Fruit fly (Drosophila melanogaster) whole organism, embryonic: ENCODE data around the gene RpS7.

ENCODE experiments used
- Bteb2 ChIP-seq: fragments of 200-800 bp; sonication (Bioruptor generic); optimal IDR thresholded peaks from 2 replicates; lab custom pipeline; 2016; ENCODE audit warnings: missing biosample characterization, missing genetic modification characterization
- CG11085 ChIP-seq: fragments of 200-800 bp; sonication (Bioruptor generic); IDR thresholded peaks from 2 replicates; pipeline ENCODE4 v1.3.6; 2022; ENCODE audit warnings: missing biosample characterization, missing genetic modification characterization
- CG14050 ChIP-seq: fragments of 200-800 bp; sonication (Bioruptor generic); IDR thresholded peaks from 3 replicates; pipeline ENCODE4 v1.3.6; 2022; ENCODE audit warnings: missing biosample characterization, missing genetic modification characterization
- CG15479 ChIP-seq: fragments of 200-800 bp; sonication (Bioruptor generic); optimal IDR thresholded peaks from 3 replicates; lab custom pipeline; 2019; ENCODE audit warnings: missing biosample characterization, mild to moderate bottlenecking, missing genetic modification characterization, moderate library complexity
- CG1603 ChIP-seq: fragments of 200-800 bp; sonication (Bioruptor generic); optimal IDR thresholded peaks from 2 replicates; lab custom pipeline; 2019; ENCODE audit warnings: missing biosample characterization, mild to moderate bottlenecking, missing genetic modification characterization, moderate library complexity
- CG17186 ChIP-seq: fragments of 200-800 bp; sonication (Bioruptor generic); optimal IDR thresholded peaks from 3 replicates; lab custom pipeline; 2017; ENCODE audit warnings: missing biosample characterization, missing genetic modification reagents, missing genetic modification characterization
- CG4404 ChIP-seq: fragments of 200-800 bp; sonication (Bioruptor generic); IDR thresholded peaks from 2 replicates; pipeline ENCODE4 v1.3.6; 2022; ENCODE audit warnings: missing biosample characterization, missing genetic modification characterization
- CG7928 ChIP-seq: fragments of 200-800 bp; sonication (Bioruptor generic); optimal IDR thresholded peaks from 2 replicates; lab custom pipeline; 2017; ENCODE audit warnings: missing biosample characterization, mild to moderate bottlenecking, missing genetic modification characterization
- Dip3 ChIP-seq: fragments of 200-800 bp; sonication (Bioruptor generic); optimal IDR thresholded peaks from 3 replicates; lab custom pipeline; 2016; ENCODE audit warnings: missing biosample characterization, missing genetic modification characterization
- Hr3 ChIP-seq: fragments of 200-800 bp; sonication (Bioruptor generic); optimal IDR thresholded peaks from 3 replicates; lab custom pipeline; 2016; ENCODE audit warnings: missing biosample characterization, missing genetic modification characterization
- Sox100B ChIP-seq: fragments of 200-800 bp; sonication (Bioruptor generic); optimal IDR thresholded peaks from 3 replicates; lab custom pipeline; 2018; ENCODE audit warnings: missing biosample characterization, mild to moderate bottlenecking, missing genetic modification characterization
- ap ChIP-seq: fragments of 200-800 bp; sonication (Bioruptor generic); IDR thresholded peaks from 2 replicates; pipeline ENCODE4 v1.3.6; 2022; ENCODE audit warnings: missing biosample characterization, missing genetic modification characterization
- pfk ChIP-seq: fragments of 200-800 bp; sonication (Bioruptor generic); optimal IDR thresholded peaks from 2 replicates; lab custom pipeline; 2018; ENCODE audit warnings: missing biosample characterization, mild to moderate bottlenecking, missing genetic modification characterization, moderate library complexity
- ro ChIP-seq: fragments of 200-800 bp; sonication (Bioruptor generic); IDR thresholded peaks from 2 replicates; pipeline ENCODE4 v1.3.6; 2022; ENCODE audit warnings: missing biosample characterization, missing genetic modification characterization

dm6 chr3R:30166159-30166784 is 42.5 kb downstream of the RpS7 start, which contains the start of gene VhaAC45RP:
- no peak for TF ChIP-seq CG15479 (GFP tag; lab: Kevin White, UChicago)
- no peak for TF ChIP-seq Bteb2 (GFP tag; lab: Kevin White, UChicago)
- no peak for TF ChIP-seq CG17186 (GFP tag; lab: Kevin White, UChicago)
- no peak for TF ChIP-seq Hr3 (GFP tag; lab: Kevin White, UChicago)
- no peak for TF ChIP-seq Dip3 (GFP tag; lab: Kevin White, UChicago)
- no peak for TF ChIP-seq CG7928
- TF ChIP-seq CG4404 (GFP tag; lab: Robert Waterston, UW): no peak
- TF ChIP-seq CG1603: no peak
- no peak for TF ChIP-seq ro (GFP tag; lab: Robert Waterston, UW)
- TF ChIP-seq ap: no peak
- no peak for TF ChIP-seq CG11085 (GFP tag; lab: Robert Waterston, UW)
- TF ChIP-seq Sox100B: no peak
- no peak for TF ChIP-seq CG14050 (GFP tag; lab: Robert Waterston, UW)
- no peak for TF ChIP-seq pfk (GFP tag; lab: Kevin White, UChicago)
